Worm (Caenorhabditis elegans) whole organism, young adult: ENCODE measurements around the gene F11E6.4.

Experiments used
- ceh-27 ChIP-seq: fragments of 200-800 bp; sonication (Bioruptor generic); optimal IDR thresholded peaks from 2 replicates; lab custom pipeline; 2018; ENCODE audit warnings: mild to moderate bottlenecking, missing genetic modification characterization, moderate library complexity, missing compliant biosample characterization
- unc-62 ChIP-seq: fragments of 150-350 bp; optimal IDR thresholded peaks from 2 replicates; lab custom pipeline; 2014; ENCODE audit warnings: missing biosample characterization, missing genetic modification reagents, missing genetic modification characterization
- ztf-22 ChIP-seq: fragments of 200-800 bp; sonication (Bioruptor generic); optimal IDR thresholded peaks from 2 replicates; lab custom pipeline; 2018; ENCODE audit warnings: mild to moderate bottlenecking, missing genetic modification characterization, moderate library complexity, missing compliant biosample characterization

DNA sequence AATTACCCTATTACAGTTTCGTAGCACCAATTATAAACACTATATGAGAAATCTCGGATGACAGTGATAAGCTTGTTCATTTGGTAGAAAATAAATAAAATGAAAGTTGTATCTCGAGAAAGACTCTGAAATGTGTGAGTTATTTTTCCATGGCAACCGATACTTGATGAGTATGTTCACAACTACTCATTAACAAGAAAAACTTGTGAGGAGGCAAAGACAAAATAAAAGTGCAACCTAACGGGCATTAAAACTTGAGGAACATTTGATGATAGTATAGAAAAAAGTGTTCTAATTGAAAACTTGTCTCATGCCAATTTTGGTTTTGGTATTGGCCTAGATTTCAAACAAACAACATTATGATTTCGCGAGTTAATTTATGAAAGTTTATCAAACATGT, 33.6 kb downstream of the F11E6.4 start, which contains the start of gene gcy-27:
- no peak for TF ChIP-seq unc-62 (GFP tag; lab: Kevin White, UChicago)
- no peak for TF ChIP-seq ztf-22 (GFP tag; lab: Kevin White, UChicago)
- TF ChIP-seq ceh-27 (GFP tag; lab: Kevin White, UChicago): no peak
